Fruit fly (Drosophila melanogaster): Measurements from ENCODE around the gene btz.
A peak's percentile ranks its signal among the peaks of the same experiment; 100 is the strongest.

Gene btz

DNA sequence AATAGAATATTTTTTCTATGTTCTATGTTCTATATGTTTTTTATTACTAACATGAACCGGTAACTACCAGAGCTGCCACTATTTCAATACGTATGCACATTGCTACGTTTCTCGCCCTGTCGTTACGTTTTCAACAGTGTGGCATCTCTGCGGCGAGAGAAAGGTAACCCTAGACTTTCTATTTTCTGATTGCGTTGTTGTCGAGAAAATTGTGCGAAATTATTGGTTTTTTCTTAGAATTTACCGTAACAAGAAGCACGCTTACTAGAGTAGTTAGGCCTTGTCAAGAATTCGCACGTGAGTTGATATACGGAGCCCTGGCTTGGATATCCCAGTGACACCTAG, at the start of gene btz:
Gene btz (plus strand): TSS at position 133 of the 345 bp plus-strand sequence.
- no peak for TF ChIP-seq CG32006 (GFP tag; optimal IDR thresholded peaks at IDR 0.05)
- TF ChIP-seq svp (GFP tag), result no peak
- TF ChIP-seq CG3919 (GFP tag; optimal IDR thresholded peaks at IDR 0.05), result no peak
- no peak for TF ChIP-seq CG4318 (GFP tag; optimal IDR thresholded peaks at IDR 0.05)
- TF ChIP-seq Eip93F (GFP tag; optimal IDR thresholded peaks at IDR 0.05), result peak; percentile 28
- TF ChIP-seq Hr38 (GFP tag; optimal IDR thresholded peaks at IDR 0.05), result no peak
- TF ChIP-seq CG10631 (GFP tag; optimal IDR thresholded peaks at IDR 0.05), result no peak

DNA sequence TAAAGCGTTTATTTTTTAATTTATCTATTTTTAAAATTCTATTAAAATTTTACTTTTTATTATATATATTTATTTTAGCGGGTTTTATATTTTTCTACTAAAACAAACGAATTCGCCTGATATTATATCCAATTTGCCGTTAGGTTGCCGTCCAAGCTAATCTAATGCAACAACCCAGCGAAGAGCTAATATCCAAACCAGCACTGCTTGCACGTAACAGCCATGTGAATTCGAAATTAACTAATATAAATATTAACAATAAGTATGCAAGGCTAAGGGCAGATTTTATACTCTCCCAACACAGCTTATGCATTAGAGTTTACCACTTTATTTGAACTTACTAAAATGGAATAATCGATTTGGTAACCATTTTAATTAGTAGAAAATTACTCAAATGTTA, 48.5 kb upstream of the btz start:
- TF ChIP-seq CG8632 (GFP tag; optimal IDR thresholded peaks at IDR 0.05), result no peak
- no peak for TF ChIP-seq Ets96B (tag; optimal IDR thresholded peaks at IDR 0.05)
- TF ChIP-seq net (GFP tag; optimal IDR thresholded peaks at IDR 0.05), result no peak

DNA sequence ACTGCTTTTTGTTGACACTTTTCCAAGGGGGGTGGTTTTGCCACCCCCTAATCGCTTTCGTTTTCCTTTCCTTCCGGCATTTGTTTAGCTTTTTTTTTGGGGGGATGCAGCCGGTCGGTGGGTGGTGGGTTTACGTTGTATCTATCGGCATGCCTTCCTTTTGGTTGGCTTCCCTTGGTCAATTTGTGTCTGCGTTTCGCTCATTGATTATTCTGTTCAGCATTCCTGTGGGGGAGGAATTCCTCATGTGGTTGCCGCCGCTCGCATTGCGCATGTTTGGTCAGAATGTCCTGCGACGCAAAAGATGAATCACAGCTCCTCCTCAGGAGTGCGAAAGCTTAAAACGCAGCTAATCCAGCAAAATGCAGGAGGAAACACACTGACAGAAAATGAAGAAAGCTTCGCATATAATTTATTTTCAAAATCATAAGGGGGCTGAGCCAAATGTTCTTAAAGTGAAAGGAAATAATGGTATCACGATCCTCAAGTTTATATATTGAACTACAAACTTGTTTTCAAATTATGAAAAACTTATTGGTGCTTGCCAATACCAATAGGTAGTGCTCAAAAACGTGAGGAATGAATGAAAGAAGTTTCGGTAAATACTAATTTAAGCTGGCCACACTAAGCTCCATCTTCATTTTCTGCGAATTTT, 47.9 kb upstream of the btz start, which contains the start of gene RpS10a:
Gene RpS10a (plus strand): TSS at position 605 of the 655 bp plus-strand sequence.
- TF ChIP-seq Ets21C (GFP tag; optimal IDR thresholded peaks at IDR 0.05), result no peak
- TF ChIP-seq CG6163 (GFP tag; IDR thresholded peaks at IDR 0.05), result 0 out of 3 replicates have a peak, but pooled peaks have one; percentile 14
- peak; percentile 56 for TF ChIP-seq Eip78C (GFP tag)
- TF ChIP-seq esn (GFP tag; optimal IDR thresholded peaks at IDR 0.05), result no peak
- no peak for TF ChIP-seq CG11902 (GFP tag; optimal IDR thresholded peaks at IDR 0.05)
- TF ChIP-seq fkh (GFP tag; optimal IDR thresholded peaks at IDR 0.05), result no peak
- TF ChIP-seq Hr4 (GFP tag; optimal IDR thresholded peaks at IDR 0.05), result no peak
- TF ChIP-seq Eip93F (GFP tag; optimal IDR thresholded peaks at IDR 0.05), result no peak

DNA sequence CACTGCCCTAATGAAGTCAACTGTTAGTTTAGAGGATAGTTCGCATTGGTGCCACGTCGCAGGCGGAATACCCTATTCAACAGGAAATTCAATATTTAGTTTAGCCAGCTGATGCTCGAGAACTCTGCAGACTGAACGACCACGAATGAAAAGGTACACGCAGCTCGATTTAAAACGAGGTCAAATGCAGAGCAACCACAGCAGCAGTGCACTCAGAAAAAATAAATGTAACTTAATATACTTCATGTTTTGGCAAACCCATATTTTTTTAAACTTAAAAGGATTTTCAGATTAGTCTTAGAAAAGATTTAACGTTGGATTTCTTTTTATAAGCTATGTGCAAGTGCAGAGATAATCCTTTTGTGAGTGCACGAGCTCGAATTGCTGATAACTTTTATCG, 45.1 kb upstream of the btz start:
- TF ChIP-seq CG11294 (GFP tag; IDR thresholded peaks at IDR 0.05) (no peak; the same call in 1 of the 2 replicates), CG15336 (GFP tag; IDR thresholded peaks at IDR 0.05) (peak; percentile 64), spab (GFP tag; optimal IDR thresholded peaks at IDR 0.05) (no peak), CG10669 (GFP tag; optimal IDR thresholded peaks at IDR 0.05) (peak; percentile 34), CG8119 (GFP tag; IDR thresholded peaks at IDR 0.05) (peak; percentile 35; the same call in 1 of the 3 replicates), CG32006 (GFP tag; optimal IDR thresholded peaks at IDR 0.05) (peak; percentile 58), CG6163 (GFP tag; IDR thresholded peaks at IDR 0.05) (peak; percentile 75), Hr38 (GFP tag; optimal IDR thresholded peaks at IDR 0.05) (no peak), CG8319 (GFP tag; optimal IDR thresholded peaks at IDR 0.05) (no peak), Gug (GFP tag; IDR thresholded peaks at IDR 0.05) (no peak), CG6808 (GFP tag; optimal IDR thresholded peaks at IDR 0.05) (no peak), Sox15 (GFP tag; optimal IDR thresholded peaks at IDR 0.05) (no peak), CG31627 (GFP tag; optimal IDR thresholded peaks at IDR 0.05) (no peak), Smox (GFP tag; optimal IDR thresholded peaks at IDR 0.05) (peak; percentile 2), Eip93F (GFP tag; optimal IDR thresholded peaks at IDR 0.05) (no peak), svp (GFP tag) (peak; percentile 62), Sox102F (GFP tag; optimal IDR thresholded peaks at IDR 0.05) (no peak), CG9139 (GFP tag; optimal IDR thresholded peaks at IDR 0.05) (no peak), achi (GFP tag; optimal IDR thresholded peaks at IDR 0.05) (peak; percentile 42), Eip78C (GFP tag) (peak; percentile 69), CG16779 (tag; optimal IDR thresholded peaks at IDR 0.05) (no peak), CG1621 (tag; optimal IDR thresholded peaks at IDR 0.05) (no peak), fd85E (GFP tag; optimal IDR thresholded peaks at IDR 0.05) (no peak), fd59A (GFP tag; optimal IDR thresholded peaks at IDR 0.05) (no peak), Blimp-1 (GFP tag; optimal IDR thresholded peaks at IDR 0.05) (no peak), Hr4 (GFP tag; optimal IDR thresholded peaks at IDR 0.05) (peak; percentile 37), eg (GFP tag; IDR thresholded peaks at IDR 0.05) (peak; percentile 69; the same call in 2 of the 3 replicates), Hr39 (GFP tag; optimal IDR thresholded peaks at IDR 0.05) (no peak), net (GFP tag; optimal IDR thresholded peaks at IDR 0.05) (no peak), dac (GFP tag; optimal IDR thresholded peaks at IDR 0.05) (peak; percentile 10), CG6276 (GFP tag; optimal IDR thresholded peaks at IDR 0.05) (peak; percentile 57), CG11762 (GFP tag; optimal IDR thresholded peaks at IDR 0.05; ENCODE audit: insufficient read depth) (peak; percentile 11), CG34406 (GFP tag; optimal IDR thresholded peaks at IDR 0.05) (no peak), CG8632 (GFP tag; optimal IDR thresholded peaks at IDR 0.05) (peak; percentile 10), dsx (GFP tag; optimal IDR thresholded peaks at IDR 0.05; ENCODE audit: poor library complexity, severe bottlenecking) (no peak), topi (GFP tag; optimal IDR thresholded peaks at IDR 0.05) (no peak), Ets21C (GFP tag; optimal IDR thresholded peaks at IDR 0.05) (no peak)
